Fruit fly (Drosophila melanogaster): ENCODE measurements around the gene CG11327.
A peak's percentile ranks its signal among the peaks of the same experiment; 100 is the strongest.

Gene CG11327

dm6 chr2L:6722822-6723749, 36.6 kb upstream of the CG11327 start, which contains the start of gene homer (continued):
- TF ChIP-seq insv (GFP tag; optimal IDR thresholded peaks at IDR 0.05) (no peak), CG9215 (GFP tag; IDR thresholded peaks at IDR 0.05) (0 out of 2 replicates have a peak, but pooled peaks have one; percentile 26), cad (GFP tag; optimal IDR thresholded peaks at IDR 0.05) (no peak), lbe (GFP tag; optimal IDR thresholded peaks at IDR 0.05) (peak; percentile 43), CG30431 (GFP tag; optimal IDR thresholded peaks at IDR 0.05) (no peak), dm (GFP tag; optimal IDR thresholded peaks at IDR 0.05) (peak; percentile 27), H2.0 (GFP tag; IDR thresholded peaks at IDR 0.05) (no peak), sug (tag; optimal IDR thresholded peaks at IDR 0.05) (peak; percentile 46), her (GFP tag; optimal IDR thresholded peaks at IDR 0.05) (peak; percentile 1), CG2712 (tag; optimal IDR thresholded peaks at IDR 0.05) (peak; percentile 29), wek (GFP tag; optimal IDR thresholded peaks at IDR 0.05) (no peak), CG14710 (tag; optimal IDR thresholded peaks at IDR 0.05) (peak; percentile 45), otp (GFP tag; IDR thresholded peaks at IDR 0.05) (0 out of 3 replicates have a peak, but pooled peaks have one; percentile 20), amos (GFP tag; IDR thresholded peaks at IDR 0.05; ENCODE audit: partially characterized antibody) (peak; percentile 95), ato (GFP tag; IDR thresholded peaks at IDR 0.05; ENCODE audit: partially characterized antibody) (peak; percentile 95), pzg (GFP tag; optimal IDR thresholded peaks at IDR 0.05) (peak; percentile 53), CG9727 (GFP tag; optimal IDR thresholded peaks at IDR 0.05) (no peak), CG16813 (GFP tag; IDR thresholded peaks at IDR 0.05; ENCODE audit: partially characterized antibody) (peak; percentile 96), Hr51 (GFP tag; optimal IDR thresholded peaks at IDR 0.05) (no peak), dati (GFP tag; IDR thresholded peaks at IDR 0.05) (no peak), dysf (GFP tag; IDR thresholded peaks at IDR 0.05) (no peak), CG11247 (GFP tag; IDR thresholded peaks at IDR 0.05) (no peak), exex (tag; optimal IDR thresholded peaks at IDR 0.05) (peak; percentile 14), cas (GFP tag; IDR thresholded peaks at IDR 0.05) (no peak), CG17912 (GFP tag; optimal IDR thresholded peaks at IDR 0.05) (no peak), gt (GFP tag; IDR thresholded peaks at IDR 0.05) (no peak), CG10366 (GFP tag; IDR thresholded peaks at IDR 0.05) (no peak), row (GFP tag; IDR thresholded peaks at IDR 0.05) (peak; percentile 47; the same call in 2 of the 3 replicates), Tbp (GFP tag; optimal IDR thresholded peaks at IDR 0.05) (no peak), Atf3 (GFP tag; optimal IDR thresholded peaks at IDR 0.05) (no peak), fd64A (GFP tag; optimal IDR thresholded peaks at IDR 0.05) (peak; percentile 48), en (GFP tag; optimal IDR thresholded peaks at IDR 0.05) (peak; percentile 11), Nf-YC (tag; optimal IDR thresholded peaks at IDR 0.05) (peak; percentile 57), Hr78 (GFP tag; optimal IDR thresholded peaks at IDR 0.05) (peak in 1 of 2 experiments; percentile 100), CG15514 (GFP tag; optimal IDR thresholded peaks at IDR 0.05) (peak; percentile 40), Ets65A (GFP tag) (peak; percentile 86), CG4404 (GFP tag; IDR thresholded peaks at IDR 0.05) (no peak), CHES-1-like (GFP tag; optimal IDR thresholded peaks at IDR 0.05) (peak; percentile 26), Aef1 (GFP tag; IDR thresholded peaks at IDR 0.05) (no peak), knrl (GFP tag; IDR thresholded peaks at IDR 0.05; ENCODE audit: partially characterized antibody) (peak; percentile 92), CG12942 (GFP tag; optimal IDR thresholded peaks at IDR 0.05) (no peak), Med (GFP tag) (peak; percentile 70), BtbVII (GFP tag; optimal IDR thresholded peaks at IDR 0.05) (no peak), Bgb (GFP tag; IDR thresholded peaks at IDR 0.05; ENCODE audit: partially characterized antibody) (peak; percentile 96), CG3163 (GFP tag; optimal IDR thresholded peaks at IDR 0.05) (no peak), jigr1 (GFP tag; IDR thresholded peaks at IDR 0.05) (no peak), B-H2 (GFP tag; optimal IDR thresholded peaks at IDR 0.05) (peak; percentile 8), sna (GFP tag; IDR thresholded peaks at IDR 0.05; ENCODE audit: partially characterized antibody) (peak; percentile 86; the same call in 1 of the 2 replicates)

Data from whole organism, embryonic.